Worm (Caenorhabditis elegans) whole organism, L1 larva: ENCODE measurements around the gene C27B7.6.

Experiments
- C04F5.9 ChIP-seq: sonication (generic microtip); optimal IDR thresholded peaks from 2 replicates; lab custom pipeline; 2016; ENCODE audit warnings: missing genetic modification characterization, missing compliant biosample characterization
- C16A3.4 ChIP-seq: fragments of 150-350 bp; optimal IDR thresholded peaks from 2 replicates; lab custom pipeline; 2014; ENCODE audit warnings: missing biosample characterization, missing genetic modification characterization
- F16B12.6 ChIP-seq: fragments of 150-350 bp; optimal IDR thresholded peaks from 2 replicates; lab custom pipeline; 2014; ENCODE audit warnings: missing biosample characterization, missing genetic modification characterization
- aha-1 ChIP-seq: fragments of 150-350 bp; optimal IDR thresholded peaks from 2 replicates; lab custom pipeline; 2014; ENCODE audit warnings: missing biosample characterization, missing genetic modification characterization
- alr-1 ChIP-seq: fragments of 200-800 bp; sonication (Bioruptor generic); optimal IDR thresholded peaks from 2 replicates; lab custom pipeline; 2018; ENCODE audit warnings: borderline replicate concordance, mild to moderate bottlenecking, missing genetic modification characterization, missing compliant biosample characterization
- aly-2 ChIP-seq: fragments of 150-350 bp; optimal IDR thresholded peaks from 2 replicates; lab custom pipeline; 2014; ENCODE audit warnings: missing biosample characterization, missing genetic modification characterization
- ama-1 ChIP-seq: fragments of 150-350 bp; optimal IDR thresholded peaks from 2 replicates; lab custom pipeline; 2014
- blmp-1 ChIP-seq: fragments of 150-350 bp; optimal IDR thresholded peaks from 2 replicates; lab custom pipeline; 2014; ENCODE audit warnings: missing biosample characterization, missing genetic modification characterization
- ceh-63 ChIP-seq: fragments of 200-800 bp; sonication (Bioruptor generic); optimal IDR thresholded peaks from 2 replicates; lab custom pipeline; 2018; ENCODE audit warnings: mild to moderate bottlenecking, missing genetic modification characterization, missing compliant biosample characterization
- ceh-82 ChIP-seq, 3 experiments: fragments of 150-350 bp in 1 of 3; sonication (generic microtip) in 2 of 3; optimal IDR thresholded peaks; 2 replicates each; lab custom pipeline; 2014 to 2017; ENCODE audit warnings: missing biosample characterization in 3 of 3, missing genetic modification characterization in 3 of 3
- ceh-88 ChIP-seq: fragments of 200-800 bp; sonication (Bioruptor generic); IDR thresholded peaks from 2 replicates; pipeline ENCODE4 v1.3.6; 2022; ENCODE audit warnings: missing genetic modification characterization, missing compliant biosample characterization
- dpl-1 ChIP-seq, 3 experiments: fragments of 150-350 bp in 2 of 3; sonication (generic microtip) in 1 of 3; optimal IDR thresholded peaks; 2 replicates each; lab custom pipeline; 2014 to 2017; ENCODE audit warnings: missing biosample characterization in 3 of 3, missing genetic modification characterization in 3 of 3, missing genetic modification reagents in 3 of 3
- dsc-1 ChIP-seq: sonication (generic microtip); optimal IDR thresholded peaks from 2 replicates; lab custom pipeline; 2016; ENCODE audit warnings: mild to moderate bottlenecking, missing genetic modification characterization, missing compliant biosample characterization
- efl-3 ChIP-seq: fragments of 200-800 bp; sonication (Bioruptor generic); optimal IDR thresholded peaks from 2 replicates; lab custom pipeline; 2018; ENCODE audit warnings: mild to moderate bottlenecking, missing genetic modification characterization, missing compliant biosample characterization
- egl-27 ChIP-seq, 2 experiments: fragments of 150-350 bp in 1 of 2; sonication (generic microtip); optimal IDR thresholded peaks; 3 replicates each; lab custom pipeline; 2017 to 2018; ENCODE audit warnings: missing biosample characterization in 2 of 2, missing genetic modification characterization in 2 of 2, missing genetic modification reagents in 2 of 2
- elt-2 ChIP-seq: sonication (generic microtip); optimal IDR thresholded peaks from 2 replicates; lab custom pipeline; 2016; ENCODE audit warnings: missing genetic modification characterization, mild to moderate bottlenecking, inconsistent platforms, missing compliant biosample characterization, missing genetic modification reagents
- elt-3 ChIP-seq, 6 experiments: fragments of 150-350 bp in 1 of 6; sonication (generic microtip); optimal IDR thresholded peaks; 2 replicates each; lab custom pipeline; 2017 to 2018; ENCODE audit warnings: missing biosample characterization in 6 of 6, missing genetic modification characterization in 6 of 6, inconsistent platforms in 1 of 6
- ets-5 ChIP-seq: fragments of 200-800 bp; sonication (Bioruptor generic); IDR thresholded peaks from 2 replicates; pipeline ENCODE4 v1.3.6; 2022; ENCODE audit warnings: missing genetic modification characterization, missing compliant biosample characterization
- fkh-10 ChIP-seq: sonication (generic microtip); optimal IDR thresholded peaks from 2 replicates; lab custom pipeline; 2017; ENCODE audit warnings: missing biosample characterization, missing genetic modification reagents, missing genetic modification characterization
- fkh-8 ChIP-seq: sonication (generic microtip); optimal IDR thresholded peaks from 2 replicates; lab custom pipeline; 2016; ENCODE audit warnings: mild to moderate bottlenecking, missing genetic modification characterization, missing compliant biosample characterization
- grh-1 ChIP-seq: fragments of 200-800 bp; sonication (Bioruptor generic); IDR thresholded peaks from 2 replicates; pipeline ENCODE4 v1.3.6; 2022; ENCODE audit warnings: missing genetic modification reagents, missing genetic modification characterization, missing compliant biosample characterization
- isw-1 ChIP-seq: fragments of 200-800 bp; sonication (Bioruptor generic); IDR thresholded peaks from 2 replicates; pipeline ENCODE4 v1.3.6; 2022; ENCODE audit warnings: missing genetic modification characterization, missing compliant biosample characterization
- jun-1 ChIP-seq: fragments of 150-350 bp; optimal IDR thresholded peaks from 2 replicates; lab custom pipeline; 2014; ENCODE audit warnings: missing biosample characterization, missing genetic modification reagents, missing genetic modification characterization
- lin-13 ChIP-seq: fragments of 150-350 bp; optimal IDR thresholded peaks from 2 replicates; lab custom pipeline; 2014; ENCODE audit warnings: missing biosample characterization, missing genetic modification reagents, missing genetic modification characterization
- lin-14 ChIP-seq: fragments of 200-800 bp; sonication (Bioruptor generic); optimal IDR thresholded peaks from 2 replicates; lab custom pipeline; 2018; ENCODE audit warnings: mild to moderate bottlenecking, missing genetic modification characterization, moderate library complexity, missing compliant biosample characterization
- lir-3 ChIP-seq: sonication (generic microtip); optimal IDR thresholded peaks from 2 replicates; lab custom pipeline; 2016; ENCODE audit warnings: mild to moderate bottlenecking, missing genetic modification characterization, moderate library complexity, missing compliant biosample characterization; ENCODE audit not compliant: poor library complexity
- lsy-2 ChIP-seq, 2 experiments: fragments of 150-350 bp; optimal IDR thresholded peaks; 2 replicates each; lab custom pipeline; 2014; ENCODE audit warnings: missing biosample characterization in 2 of 2, missing genetic modification characterization in 2 of 2
- mab-9 ChIP-seq: fragments of 200-800 bp; sonication (Bioruptor generic); IDR thresholded peaks from 2 replicates; pipeline ENCODE4 v1.3.6; 2022; ENCODE audit warnings: missing genetic modification reagents, missing genetic modification characterization, missing compliant biosample characterization
- mef-2 ChIP-seq: fragments of 150-350 bp; optimal IDR thresholded peaks from 2 replicates; lab custom pipeline; 2014; ENCODE audit warnings: missing biosample characterization, missing genetic modification characterization
- nhr-11 ChIP-seq: fragments of 150-350 bp; optimal IDR thresholded peaks from 2 replicates; lab custom pipeline; 2014; ENCODE audit warnings: missing biosample characterization, missing genetic modification characterization
- nhr-19 ChIP-seq: fragments of 200-800 bp; sonication (Bioruptor generic); conservative IDR thresholded peaks from 2 replicates; pipeline ENCODE4 v1.3.6; 2022; ENCODE audit warnings: missing genetic modification characterization, missing compliant biosample characterization
- nhr-20 ChIP-seq: sonication (generic microtip); optimal IDR thresholded peaks from 2 replicates; lab custom pipeline; 2016; ENCODE audit warnings: mild to moderate bottlenecking, missing genetic modification characterization, missing compliant biosample characterization
- nhr-237 ChIP-seq: fragments of 150-350 bp; optimal IDR thresholded peaks from 2 replicates; lab custom pipeline; 2014; ENCODE audit warnings: missing biosample characterization, missing genetic modification characterization
- nhr-47 ChIP-seq: sonication (generic microtip); optimal IDR thresholded peaks from 2 replicates; lab custom pipeline; 2016; ENCODE audit warnings: mild to moderate bottlenecking, missing genetic modification characterization, moderate library complexity, missing compliant biosample characterization
- nhr-71 ChIP-seq: sonication (generic microtip); optimal IDR thresholded peaks from 2 replicates; lab custom pipeline; 2016; ENCODE audit warnings: mild to moderate bottlenecking, missing genetic modification characterization, moderate library complexity, missing compliant biosample characterization
- nhr-77 ChIP-seq: fragments of 150-350 bp; optimal IDR thresholded peaks from 2 replicates; lab custom pipeline; 2014; ENCODE audit warnings: missing biosample characterization, missing genetic modification characterization
- nhr-84 ChIP-seq: sonication (generic microtip); optimal IDR thresholded peaks from 2 replicates; lab custom pipeline; 2017; ENCODE audit warnings: missing biosample characterization, missing genetic modification characterization
- nhr-85 ChIP-seq: sonication (generic microtip); peaks from one replicate; lab custom pipeline; 2016; ENCODE audit warnings: missing genetic modification characterization, inconsistent platforms, missing compliant biosample characterization
- pag-3 ChIP-seq: sonication (generic microtip); optimal IDR thresholded peaks from 2 replicates; lab custom pipeline; 2017; ENCODE audit warnings: missing genetic modification characterization, mild to moderate bottlenecking, missing compliant biosample characterization, antibody characterized with exemption, borderline replicate concordance; ENCODE audit not compliant: insufficient read depth
- pqm-1 ChIP-seq: sonication (generic microtip); optimal IDR thresholded peaks from 3 replicates; lab custom pipeline; 2017; ENCODE audit warnings: missing biosample characterization, missing genetic modification characterization
- skn-1 ChIP-seq: fragments of 150-350 bp; optimal IDR thresholded peaks from 2 replicates; lab custom pipeline; 2014; ENCODE audit warnings: missing biosample characterization, missing genetic modification characterization
- snpc-4 ChIP-seq: fragments of 150-350 bp; optimal IDR thresholded peaks from 2 replicates; lab custom pipeline; 2014; ENCODE audit warnings: missing biosample characterization, missing genetic modification characterization
- sox-4 ChIP-seq: sonication (generic microtip); optimal IDR thresholded peaks from 2 replicates; lab custom pipeline; 2016; ENCODE audit warnings: missing genetic modification characterization, missing compliant biosample characterization
- unc-30 ChIP-seq: sonication (generic microtip); optimal IDR thresholded peaks from 2 replicates; lab custom pipeline; 2017; ENCODE audit warnings: missing biosample characterization, missing genetic modification characterization
- unc-86 ChIP-seq: sonication (generic microtip); optimal IDR thresholded peaks from 2 replicates; lab custom pipeline; 2016; ENCODE audit warnings: missing genetic modification characterization, missing compliant biosample characterization
- vab-15 ChIP-seq: sonication (generic microtip); optimal IDR thresholded peaks from 2 replicates; lab custom pipeline; 2017; ENCODE audit warnings: missing genotype, mild to moderate bottlenecking, missing genetic modification characterization, missing compliant biosample characterization
- xbp-1 ChIP-seq: sonication (generic microtip); optimal IDR thresholded peaks from 2 replicates; lab custom pipeline; 2016; ENCODE audit warnings: missing genetic modification characterization, missing compliant biosample characterization
- ztf-11 ChIP-seq, 2 experiments: sonication (generic microtip); optimal IDR thresholded peaks; 2 replicates each; lab custom pipeline; 2016 to 2017; ENCODE audit warnings: missing genetic modification characterization in 2 of 2, missing biosample characterization in 1 of 2, missing compliant biosample characterization in 1 of 2
- ztf-4 ChIP-seq: fragments of 150-350 bp; optimal IDR thresholded peaks from 2 replicates; lab custom pipeline; 2014; ENCODE audit warnings: missing biosample characterization, missing genetic modification characterization

Gene C27B7.6

DNA sequence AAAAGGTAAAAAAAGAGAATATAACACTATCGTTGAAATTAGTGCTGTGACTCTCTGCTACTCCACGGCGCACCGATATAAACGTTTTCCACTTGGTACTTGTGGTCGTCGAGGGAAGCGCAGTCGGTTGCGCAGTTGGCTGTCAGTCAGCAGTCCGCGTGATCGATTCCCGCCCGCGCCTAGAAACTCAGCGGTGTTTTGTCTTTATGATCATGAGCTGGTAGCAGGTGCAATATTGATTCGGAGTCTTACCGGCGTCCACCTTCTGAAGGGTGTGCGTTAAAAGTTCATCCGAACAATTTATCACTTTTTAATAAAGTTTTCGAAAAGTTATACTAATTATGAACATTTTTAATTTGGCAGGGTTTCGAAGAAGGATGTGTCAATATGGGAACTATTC, 20.9 kb upstream of the C27B7.6 start (continued):
- TF ChIP-seq grh-1: peak; percentile 44
- TF ChIP-seq blmp-1: no peak
- TF ChIP-seq lir-3 (tag; lab: Kevin White, UChicago): peak; percentile 51
- TF ChIP-seq nhr-11: no peak
- TF ChIP-seq nhr-237 (tag; lab: Kevin White, UChicago): no peak
- TF ChIP-seq unc-86: peak; percentile 43
- TF ChIP-seq pag-3 (tag; lab: Kevin White, UChicago): no peak
- TF ChIP-seq dsc-1 (tag; lab: Kevin White, UChicago): peak; percentile 80
- no peak for TF ChIP-seq sox-4 (tag; lab: Kevin White, UChicago)
- TF ChIP-seq ceh-82 (tag; optimal IDR thresholded peaks at IDR 0.05; lab: Kevin White, UChicago): peak; percentile 55 to 62 (median 60)
- TF ChIP-seq ztf-4 (tag; lab: Kevin White, UChicago): peak; percentile 64
- TF ChIP-seq snpc-4 (tag; lab: Kevin White, UChicago): peak; percentile 41
- TF ChIP-seq nhr-84: no peak
- no peak for TF ChIP-seq ets-5 (GFP tag; lab: Robert Waterston, UW)
- TF ChIP-seq F16B12.6: peak; percentile 2
- peak; percentile 65 for TF ChIP-seq fkh-8 (tag; lab: Kevin White, UChicago)
- peak in 2 of 3 experiments; percentile 53 to 55 for TF ChIP-seq dpl-1 (GFP tag; optimal IDR thresholded peaks at IDR 0.05; lab: Kevin White, UChicago)
- TF ChIP-seq elt-3 (tag; optimal IDR thresholded peaks at IDR 0.05; lab: Kevin White, UChicago): peak in 1 of 6 experiments; percentile 75
- TF ChIP-seq C16A3.4 (tag; lab: Kevin White, UChicago): peak; percentile 76
- peak in 1 of 2 experiments; percentile 33 for TF ChIP-seq ztf-11 (tag; optimal IDR thresholded peaks at IDR 0.05; lab: Kevin White, UChicago)

ce11 chrIV:8926511-8926910, 20.4 kb upstream of the C27B7.6 start:
- TF ChIP-seq aly-2 (tag; lab: Kevin White, UChicago): no peak
- TF ChIP-seq elt-2: no peak
- TF ChIP-seq, all 84 proteins: peak for 0

DNA sequence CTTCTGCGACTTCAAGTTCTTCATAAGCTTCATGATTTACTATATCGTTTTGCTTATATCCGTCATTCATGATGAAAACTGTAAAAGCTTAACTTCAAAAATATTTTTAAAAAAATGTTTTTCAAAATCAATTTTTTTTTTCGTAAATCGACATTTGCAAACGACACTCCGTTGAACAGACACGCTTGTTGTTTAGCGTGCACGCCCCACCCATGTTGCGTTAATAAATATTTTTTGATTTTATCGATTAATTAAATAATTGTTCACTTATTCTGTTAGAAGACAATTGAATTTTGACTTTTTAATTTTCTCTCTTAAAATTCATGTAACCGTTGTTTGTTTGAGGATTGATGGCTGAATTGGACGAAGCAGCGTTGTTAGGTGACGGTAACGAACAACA, 19.8 kb upstream of the C27B7.6 start, which contains the start of the genes D1046.2 and cfim-2:
TSS of gene D1046.2 (minus strand) at position 78 of the 400 bp plus-strand sequence.
TSS of gene cfim-2 (plus strand) at position 335 of the 400 bp plus-strand sequence.
- TF ChIP-seq nhr-85 (tag; lab: Kevin White, UChicago) (no peak), egl-27 (tag; optimal IDR thresholded peaks at IDR 0.05; lab: Kevin White, UChicago) (no peak), fkh-10 (no peak), skn-1 (tag; lab: Kevin White, UChicago) (peak; percentile 3), lsy-2 (tag; optimal IDR thresholded peaks at IDR 0.05; lab: Kevin White, UChicago) (peak in 1 of 2 experiments; percentile 64), efl-3 (no peak), dsc-1 (tag; lab: Kevin White, UChicago) (no peak), pqm-1 (tag; lab: Kevin White, UChicago) (no peak), ceh-63 (GFP tag; lab: Kevin White, UChicago) (no peak), F16B12.6 (no peak), ceh-88 (GFP tag; lab: Robert Waterston, UW) (no peak), lin-14 (GFP tag; lab: Kevin White, UChicago) (peak; percentile 4), nhr-19 (GFP tag; lab: Robert Waterston, UW) (no peak), dpl-1 (GFP tag; optimal IDR thresholded peaks at IDR 0.05; lab: Kevin White, UChicago) (peak; percentile 5 to 33 (median 27)), alr-1 (tag; lab: Kevin White, UChicago) (no peak), nhr-47 (tag; lab: Kevin White, UChicago) (peak; percentile 30), isw-1 (GFP tag; lab: Robert Waterston, UW) (no peak), ztf-11 (tag; optimal IDR thresholded peaks at IDR 0.05; lab: Kevin White, UChicago) (no peak), lin-13 (GFP tag; lab: Kevin White, UChicago) (no peak), nhr-20 (tag; lab: Kevin White, UChicago) (no peak), aha-1 (tag; lab: Kevin White, UChicago) (no peak), jun-1 (no peak), ama-1 (lab: Kevin White, UChicago) (no peak), unc-30 (no peak), mab-9 (GFP tag; lab: Robert Waterston, UW) (no peak), snpc-4 (tag; lab: Kevin White, UChicago) (no peak), nhr-77 (tag; lab: Kevin White, UChicago) (no peak), C04F5.9 (tag; lab: Kevin White, UChicago) (no peak), nhr-84 (no peak), elt-3 (tag; optimal IDR thresholded peaks at IDR 0.05; lab: Kevin White, UChicago) (no peak), mef-2 (tag; lab: Kevin White, UChicago) (no peak), vab-15 (tag; lab: Kevin White, UChicago) (no peak), xbp-1 (tag; lab: Kevin White, UChicago) (peak; percentile 1), blmp-1 (peak; percentile 46), nhr-71 (tag; lab: Kevin White, UChicago) (peak; percentile 39), pag-3 (tag; lab: Kevin White, UChicago) (no peak)
